Worm (Caenorhabditis elegans) whole organism, late embryonic: ENCODE data around the gene grd-14.

ENCODE experiments used
- ahr-1 ChIP-seq: sonication (generic microtip); optimal IDR thresholded peaks from 2 replicates; lab custom pipeline; 2016; ENCODE audit warnings: missing genetic modification characterization, missing compliant biosample characterization
- fkh-10 ChIP-seq: fragments of 150-350 bp; optimal IDR thresholded peaks from 2 replicates; lab custom pipeline; 2014; ENCODE audit warnings: missing biosample characterization, missing genetic modification reagents, missing genetic modification characterization
- pqm-1 ChIP-seq: sonication (generic microtip); optimal IDR thresholded peaks from 2 replicates; lab custom pipeline; 2016; ENCODE audit warnings: missing genetic modification characterization, missing compliant biosample characterization
- ztf-16 ChIP-seq: sonication (generic microtip); optimal IDR thresholded peaks from 2 replicates; lab custom pipeline; 2017; ENCODE audit warnings: missing genetic modification characterization, missing compliant biosample characterization

DNA sequence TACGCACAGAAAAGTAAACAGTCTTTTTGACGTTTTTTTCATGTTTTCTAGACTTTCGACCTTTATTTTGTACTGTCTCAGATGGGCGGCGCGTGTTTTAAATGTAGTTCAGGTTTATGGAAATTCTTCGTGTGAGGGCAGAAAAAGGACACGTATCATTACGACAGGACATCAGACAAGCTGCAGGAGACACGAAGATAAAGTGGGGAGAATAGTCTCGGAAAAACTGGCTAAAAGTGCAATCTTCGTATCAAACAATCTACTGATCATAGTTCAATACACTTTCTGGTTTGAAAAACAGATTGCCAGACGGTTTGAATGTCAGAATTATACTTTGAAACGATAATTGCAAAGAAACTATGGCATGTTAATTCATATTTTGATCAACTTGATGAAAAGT is 14.4 kb upstream of the grd-14 start:
- TF ChIP-seq ztf-16 (no peak), pqm-1 (no peak), fkh-10 (no peak), ahr-1 (tag; lab: Kevin White, UChicago) (no peak)
